Worm (Caenorhabditis elegans) whole organism, L4/young adult: ENCODE measurements around the gene ZK1320.13.

Source experiments
- W03F9.2 ChIP-seq: fragments of 150-350 bp; optimal IDR thresholded peaks from 2 replicates; lab custom pipeline; 2014; ENCODE audit warnings: missing biosample characterization, missing genetic modification characterization
- dao-5 ChIP-seq: sonication (generic microtip); optimal IDR thresholded peaks from 2 replicates; lab custom pipeline; 2016; ENCODE audit warnings: missing genotype, missing genetic modification characterization, moderate library complexity, missing compliant biosample characterization
- him-1 ChIP-seq: sonication (generic microtip); optimal IDR thresholded peaks from 2 replicates; lab custom pipeline; 2016; ENCODE audit warnings: missing genotype, missing genetic modification reagents, missing genetic modification characterization, missing compliant biosample characterization

DNA sequence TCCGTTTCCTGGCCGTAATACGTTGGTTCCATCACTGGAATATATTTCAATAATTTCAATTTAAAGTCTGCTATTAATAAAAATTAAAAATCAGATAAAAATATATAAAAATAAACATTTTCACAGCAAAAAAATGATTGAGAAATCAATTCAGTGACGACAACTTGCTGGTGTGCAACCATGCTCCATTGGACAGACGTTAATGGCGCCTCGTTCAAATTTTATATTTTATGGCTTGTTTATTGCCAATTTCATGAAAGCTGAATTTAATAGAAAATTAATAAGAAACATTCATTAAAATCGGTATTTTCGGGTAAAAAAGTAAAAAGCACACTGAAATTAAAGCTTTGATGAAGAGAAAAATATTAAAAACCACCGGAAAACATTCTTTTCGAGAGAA lies 25.6 kb downstream of the ZK1320.13 start, which contains the start of gene Y53C12A.3:
- TF ChIP-seq dao-5 (no peak), him-1 (tag; lab: Kevin White, UChicago) (no peak), W03F9.2 (tag; lab: Kevin White, UChicago) (peak; percentile 48)
